Worm (Caenorhabditis elegans) whole organism, L2 larva: ENCODE measurements around the gene srsy-2.

Experiments used
- C34F6.9 ChIP-seq: fragments of 150-350 bp; optimal IDR thresholded peaks from 2 replicates; lab custom pipeline; 2014; ENCODE audit warnings: missing biosample characterization, missing genetic modification characterization
- F13H6.1 ChIP-seq: sonication (generic microtip); optimal IDR thresholded peaks from 2 replicates; lab custom pipeline; 2016; ENCODE audit warnings: missing genetic modification characterization, missing compliant biosample characterization
- R02D3.7 ChIP-seq: fragments of 150-350 bp; optimal IDR thresholded peaks from 2 replicates; lab custom pipeline; 2014; ENCODE audit warnings: missing biosample characterization, missing genetic modification characterization
- Y55F3AM.14 ChIP-seq: fragments of 200-800 bp; sonication (Bioruptor generic); optimal IDR thresholded peaks from 2 replicates; lab custom pipeline; 2018; ENCODE audit warnings: mild to moderate bottlenecking, missing genetic modification characterization, missing compliant biosample characterization
- ZK546.5 ChIP-seq: sonication (generic microtip); optimal IDR thresholded peaks from 2 replicates; lab custom pipeline; 2017; ENCODE audit warnings: missing biosample characterization, missing genetic modification characterization
- alr-1 ChIP-seq: fragments of 150-350 bp; optimal IDR thresholded peaks from 2 replicates; lab custom pipeline; 2014; ENCODE audit warnings: missing biosample characterization, missing genetic modification characterization
- aly-2 ChIP-seq: fragments of 150-350 bp; optimal IDR thresholded peaks from 2 replicates; lab custom pipeline; 2014; ENCODE audit warnings: missing biosample characterization, missing genetic modification characterization
- ama-1 ChIP-seq: fragments of 150-350 bp; optimal IDR thresholded peaks from 2 replicates; lab custom pipeline; 2018; ENCODE audit warnings: inconsistent platforms
- blmp-1 ChIP-seq: sonication (generic microtip); optimal IDR thresholded peaks from 2 replicates; lab custom pipeline; 2017; ENCODE audit warnings: missing genetic modification characterization, mild to moderate bottlenecking, missing compliant biosample characterization, antibody characterized with exemption, moderate library complexity; ENCODE audit not compliant: insufficient read depth
- ceh-16 ChIP-seq: fragments of 150-350 bp; optimal IDR thresholded peaks from 2 replicates; lab custom pipeline; 2014; ENCODE audit warnings: missing biosample characterization, missing genetic modification characterization
- ceh-82 ChIP-seq: fragments of 150-350 bp; optimal IDR thresholded peaks from 2 replicates; lab custom pipeline; 2014; ENCODE audit warnings: missing biosample characterization, missing genetic modification characterization
- crh-2 ChIP-seq: sonication (generic microtip); optimal IDR thresholded peaks from 2 replicates; lab custom pipeline; 2017; ENCODE audit warnings: missing biosample characterization, missing genetic modification characterization
- dmd-4 ChIP-seq: sonication (generic microtip); optimal IDR thresholded peaks from 2 replicates; lab custom pipeline; 2017; ENCODE audit warnings: missing biosample characterization, missing genetic modification characterization
- egl-27 ChIP-seq: sonication (generic microtip); optimal IDR thresholded peaks from 3 replicates; lab custom pipeline; 2017; ENCODE audit warnings: missing biosample characterization, missing genetic modification reagents, missing genetic modification characterization
- elt-1 ChIP-seq: fragments of 150-350 bp; optimal IDR thresholded peaks from 2 replicates; lab custom pipeline; 2014; ENCODE audit warnings: missing biosample characterization, missing genetic modification characterization
- elt-3 ChIP-seq: sonication (generic microtip); optimal IDR thresholded peaks from 2 replicates; lab custom pipeline; 2017; ENCODE audit warnings: missing biosample characterization, missing genetic modification characterization
- fos-1 ChIP-seq: fragments of 150-350 bp; optimal IDR thresholded peaks from 2 replicates; lab custom pipeline; 2014; ENCODE audit warnings: missing biosample characterization, missing genetic modification characterization
- gmeb-1 ChIP-seq: fragments of 150-350 bp; optimal IDR thresholded peaks from 2 replicates; lab custom pipeline; 2014; ENCODE audit warnings: missing biosample characterization, missing genetic modification characterization
- lin-11 ChIP-seq: fragments of 150-350 bp; sonication (generic microtip); optimal IDR thresholded peaks from 2 replicates; lab custom pipeline; 2014; ENCODE audit warnings: missing biosample characterization, missing genetic modification characterization, inconsistent platforms, mixed read lengths
- lin-13 ChIP-seq: fragments of 150-350 bp; optimal IDR thresholded peaks from 2 replicates; lab custom pipeline; 2014; ENCODE audit warnings: missing biosample characterization, missing genetic modification reagents, missing genetic modification characterization
- lin-39 ChIP-seq: fragments of 150-350 bp; optimal IDR thresholded peaks from 2 replicates; lab custom pipeline; 2014; ENCODE audit warnings: missing biosample characterization, missing genetic modification reagents, missing genetic modification characterization
- lsy-2 ChIP-seq, 2 experiments: fragments of 150-350 bp in 1 of 2; sonication (generic microtip) in 1 of 2; optimal IDR thresholded peaks; 2 replicates each; lab custom pipeline; 2014 to 2017; ENCODE audit warnings: missing biosample characterization in 2 of 2, missing genetic modification characterization in 2 of 2
- mab-5 ChIP-seq: fragments of 150-350 bp; optimal IDR thresholded peaks from 2 replicates; lab custom pipeline; 2014; ENCODE audit warnings: missing biosample characterization, missing genetic modification characterization
- mbf-1 ChIP-seq: sonication (generic microtip); optimal IDR thresholded peaks from 2 replicates; lab custom pipeline; 2017; ENCODE audit warnings: missing biosample characterization, missing genetic modification characterization
- mdl-1 ChIP-seq, 2 experiments: fragments of 150-350 bp in 1 of 2; sonication (generic microtip) in 1 of 2; optimal IDR thresholded peaks; 2 replicates each; lab custom pipeline; 2017; ENCODE audit warnings: missing biosample characterization in 2 of 2, missing genetic modification characterization in 2 of 2
- nhr-10 ChIP-seq: sonication (generic microtip); optimal IDR thresholded peaks from 2 replicates; lab custom pipeline; 2017; ENCODE audit warnings: missing biosample characterization, missing genetic modification characterization
- nhr-11 ChIP-seq: fragments of 150-350 bp; optimal IDR thresholded peaks from 2 replicates; lab custom pipeline; 2014; ENCODE audit warnings: missing biosample characterization, missing genetic modification characterization
- nhr-12 ChIP-seq: fragments of 150-350 bp; optimal IDR thresholded peaks from 2 replicates; lab custom pipeline; 2014; ENCODE audit warnings: missing biosample characterization, missing genetic modification characterization
- nhr-129 ChIP-seq: fragments of 150-350 bp; optimal IDR thresholded peaks from 2 replicates; lab custom pipeline; 2014; ENCODE audit warnings: missing biosample characterization, missing genetic modification characterization
- nhr-21 ChIP-seq: fragments of 150-350 bp; optimal IDR thresholded peaks from 2 replicates; lab custom pipeline; 2014; ENCODE audit warnings: missing biosample characterization, missing genetic modification characterization
- nhr-23 ChIP-seq: fragments of 150-350 bp; optimal IDR thresholded peaks from 2 replicates; lab custom pipeline; 2014; ENCODE audit warnings: missing biosample characterization, missing genetic modification reagents, missing genetic modification characterization
- nhr-237 ChIP-seq: fragments of 150-350 bp; optimal IDR thresholded peaks from 2 replicates; lab custom pipeline; 2014; ENCODE audit warnings: missing biosample characterization, missing genetic modification characterization
- nhr-25 ChIP-seq: fragments of 150-350 bp; sonication (generic microtip); optimal IDR thresholded peaks from 3 replicates; lab custom pipeline; 2014; ENCODE audit warnings: missing biosample characterization, missing genetic modification characterization
- nhr-6 ChIP-seq: fragments of 150-350 bp; optimal IDR thresholded peaks from 2 replicates; lab custom pipeline; 2014; ENCODE audit warnings: missing biosample characterization, missing genetic modification characterization
- nhr-77 ChIP-seq: fragments of 150-350 bp; optimal IDR thresholded peaks from 2 replicates; lab custom pipeline; 2014; ENCODE audit warnings: missing biosample characterization, missing genetic modification characterization
- peb-1 ChIP-seq: fragments of 150-350 bp; optimal IDR thresholded peaks from 2 replicates; lab custom pipeline; 2014; ENCODE audit warnings: missing biosample characterization, missing genetic modification characterization
- sem-4 ChIP-seq: fragments of 150-350 bp; optimal IDR thresholded peaks from 2 replicates; lab custom pipeline; 2014; ENCODE audit warnings: missing biosample characterization, missing genetic modification reagents, missing genetic modification characterization
- skn-1 ChIP-seq: sonication (generic microtip); optimal IDR thresholded peaks from 2 replicates; lab custom pipeline; 2017; ENCODE audit warnings: missing biosample characterization, missing genetic modification characterization
- sma-3 ChIP-seq: sonication (generic microtip); optimal IDR thresholded peaks from 2 replicates; lab custom pipeline; 2016; ENCODE audit warnings: missing genetic modification reagents, missing genetic modification characterization, missing compliant biosample characterization
- sma-9 ChIP-seq, 2 experiments: fragments of 150-350 bp in 1 of 2; sonication (generic microtip) in 1 of 2; optimal IDR thresholded peaks; 2 replicates each; lab custom pipeline; 2014 to 2016; ENCODE audit warnings: missing genetic modification characterization in 2 of 2, mild to moderate bottlenecking in 1 of 2, missing biosample characterization in 1 of 2, missing compliant biosample characterization in 1 of 2, missing genetic modification reagents in 1 of 2, moderate library complexity in 1 of 2
- snpc-4 ChIP-seq: fragments of 150-350 bp; optimal IDR thresholded peaks from 2 replicates; lab custom pipeline; 2014; ENCODE audit warnings: missing biosample characterization, missing genetic modification characterization
- unc-39 ChIP-seq: fragments of 150-350 bp; optimal IDR thresholded peaks from 2 replicates; lab custom pipeline; 2014; ENCODE audit warnings: missing biosample characterization, missing genetic modification characterization
- unc-55 ChIP-seq: fragments of 150-350 bp; sonication (generic microtip); optimal IDR thresholded peaks from 3 replicates; lab custom pipeline; 2014; ENCODE audit warnings: missing biosample characterization, missing genetic modification reagents, missing genetic modification characterization
- unc-62 ChIP-seq: fragments of 150-350 bp; optimal IDR thresholded peaks from 2 replicates; lab custom pipeline; 2014; ENCODE audit warnings: missing biosample characterization, missing genetic modification reagents, missing genetic modification characterization
- zag-1 ChIP-seq: fragments of 150-350 bp; optimal IDR thresholded peaks from 2 replicates; lab custom pipeline; 2014; ENCODE audit warnings: missing biosample characterization, missing genetic modification characterization
- ztf-1 ChIP-seq: fragments of 200-800 bp; sonication (Bioruptor generic); conservative IDR thresholded peaks from 2 replicates; pipeline ENCODE4 v1.3.6; 2022; ENCODE audit warnings: missing genetic modification characterization, missing compliant biosample characterization
- ztf-11 ChIP-seq: sonication (generic microtip); optimal IDR thresholded peaks from 2 replicates; lab custom pipeline; 2017; ENCODE audit warnings: missing biosample characterization, missing genetic modification characterization
- ztf-4 ChIP-seq: fragments of 150-350 bp; optimal IDR thresholded peaks from 2 replicates; lab custom pipeline; 2014; ENCODE audit warnings: missing biosample characterization, missing genetic modification characterization

The srsy-2 gene

DNA sequence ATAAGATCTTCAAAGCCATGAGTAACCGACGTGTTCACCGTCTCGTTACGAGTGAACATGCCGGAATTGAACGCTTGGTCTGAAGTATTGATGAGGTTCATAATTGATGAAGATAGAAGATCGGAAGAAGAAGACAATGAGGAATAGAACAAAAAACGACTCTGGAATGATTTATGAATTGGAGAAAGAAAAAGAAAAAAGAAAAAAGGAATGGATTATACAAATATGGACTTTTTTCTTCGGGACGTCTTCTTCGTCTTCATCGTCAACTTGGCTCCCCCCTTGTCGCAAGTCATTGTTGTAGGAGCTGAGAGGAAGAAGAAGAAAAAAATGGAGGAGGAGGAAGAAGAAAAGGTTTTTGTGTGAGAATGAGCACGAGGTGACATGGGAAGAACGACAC is at the start of gene srsy-2:
TSS of gene srsy-2 (minus strand) at position 101 of the 400 bp plus-strand sequence.
- TF ChIP-seq elt-1: no peak
- no peak for TF ChIP-seq sma-3 (GFP tag; lab: Kevin White, UChicago)
- TF ChIP-seq mab-5 (tag; lab: Kevin White, UChicago): peak; percentile 1
- peak; percentile 8 for TF ChIP-seq sma-9 (GFP tag; optimal IDR thresholded peaks at IDR 0.05; lab: Kevin White, UChicago)
- no peak for TF ChIP-seq sma-9 (tag; optimal IDR thresholded peaks at IDR 0.05; lab: Kevin White, UChicago)
- TF ChIP-seq nhr-12 (tag; lab: Kevin White, UChicago): no peak
- no peak for TF ChIP-seq Y55F3AM.14 (GFP tag; lab: Kevin White, UChicago)
- TF ChIP-seq unc-55: peak; percentile 67
- TF ChIP-seq C34F6.9: no peak
- TF ChIP-seq, all 48 proteins: peak for 3

DNA sequence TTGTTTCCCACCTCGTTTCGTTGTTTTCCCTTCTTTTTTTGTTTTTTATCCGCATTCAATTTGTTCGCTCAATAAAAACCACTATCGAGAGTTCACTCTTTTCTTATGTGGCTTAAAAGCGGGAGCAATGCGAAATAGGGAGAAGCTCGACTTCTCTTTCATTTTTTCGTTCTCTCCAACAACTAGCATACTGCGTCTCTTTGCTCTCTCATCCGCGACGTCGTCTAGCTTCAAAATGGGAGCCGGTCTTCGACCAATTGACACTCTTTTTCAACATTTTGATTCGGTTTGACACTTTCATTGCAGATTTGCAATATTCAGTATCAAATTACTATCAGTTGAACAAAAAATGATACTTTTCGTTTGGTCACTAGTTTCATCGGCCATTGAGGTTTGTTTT is 47.0 kb upstream of the srsy-2 start, which contains the start of gene bpl-1:
TSS of gene bpl-1 (plus strand) at position 301 of the 400 bp plus-strand sequence.
- TF ChIP-seq C34F6.9 (peak; percentile 26), unc-55 (peak; percentile 13), ceh-82 (tag; lab: Kevin White, UChicago) (no peak)

DNA sequence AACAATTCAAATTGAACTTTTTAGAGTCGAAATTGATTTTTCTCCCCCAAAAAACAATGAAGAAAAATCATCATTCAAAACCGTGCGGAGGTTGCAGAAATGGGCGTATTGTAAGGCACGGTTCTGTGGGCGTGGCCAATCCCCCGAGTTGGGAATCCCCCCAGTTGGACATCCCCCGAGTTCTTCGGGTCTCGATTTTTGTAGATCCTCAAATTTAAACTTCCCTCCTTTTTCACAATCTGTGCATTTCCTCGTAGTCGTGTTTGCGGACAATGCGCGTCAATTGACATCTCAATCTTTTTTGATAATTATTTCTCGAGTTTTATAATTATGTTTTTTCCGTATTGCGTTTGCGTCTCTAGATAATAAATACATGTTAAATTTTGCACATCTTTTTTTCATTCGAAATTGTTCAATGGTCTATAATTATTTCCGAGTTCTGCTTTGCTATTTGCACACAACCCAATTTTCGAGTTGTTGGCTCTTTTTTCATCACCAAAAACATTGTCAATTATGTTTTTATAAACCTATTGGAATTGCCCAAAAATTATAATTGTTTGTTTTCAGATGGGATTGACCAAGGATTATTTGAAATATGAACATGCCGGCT is 43.0 kb upstream of the srsy-2 start, which contains the start of gene F13H8.2:
TSS of gene F13H8.2 (plus strand) at position 560 of the 610 bp plus-strand sequence.
- TF ChIP-seq aly-2 (tag; lab: Kevin White, UChicago) (no peak), blmp-1 (peak; percentile 5), peb-1 (tag; lab: Kevin White, UChicago) (no peak), zag-1 (tag; lab: Kevin White, UChicago) (peak; percentile 12), Y55F3AM.14 (GFP tag; lab: Kevin White, UChicago) (no peak), ztf-11 (tag; lab: Kevin White, UChicago) (no peak), lin-11 (tag; lab: Kevin White, UChicago) (peak; percentile 20), mbf-1 (tag; lab: Kevin White, UChicago) (no peak), ztf-1 (no peak), ZK546.5 (no peak), R02D3.7 (tag; lab: Kevin White, UChicago) (no peak), ceh-16 (tag; lab: Kevin White, UChicago) (no peak), nhr-11 (tag; lab: Kevin White, UChicago) (no peak), lin-39 (tag; lab: Kevin White, UChicago) (no peak), elt-1 (no peak), lsy-2 (tag; optimal IDR thresholded peaks at IDR 0.05; lab: Kevin White, UChicago) (peak; percentile 66 to 90), nhr-237 (tag; lab: Kevin White, UChicago) (no peak), unc-62 (GFP tag; lab: Kevin White, UChicago) (no peak), crh-2 (tag; lab: Kevin White, UChicago) (peak; percentile 77), ama-1 (lab: Kevin White, UChicago) (no peak), nhr-25 (tag; lab: Kevin White, UChicago) (no peak), nhr-21 (tag; lab: Kevin White, UChicago) (peak; percentile 47), dmd-4 (tag; lab: Kevin White, UChicago) (no peak), gmeb-1 (tag; lab: Kevin White, UChicago) (peak; percentile 96), nhr-6 (tag; lab: Kevin White, UChicago) (no peak), egl-27 (tag; lab: Kevin White, UChicago) (peak; percentile 2), unc-55 (peak; percentile 78), skn-1 (tag; lab: Kevin White, UChicago) (peak; percentile 33), sma-3 (GFP tag; lab: Kevin White, UChicago) (peak; percentile 83), unc-39 (no peak), sma-9 (GFP tag; optimal IDR thresholded peaks at IDR 0.05; lab: Kevin White, UChicago) (peak; percentile 87), sma-9 (tag; optimal IDR thresholded peaks at IDR 0.05; lab: Kevin White, UChicago) (no peak), mdl-1 (tag; optimal IDR thresholded peaks at IDR 0.05; lab: Kevin White, UChicago) (no peak), ztf-4 (no peak), alr-1 (tag; lab: Kevin White, UChicago) (no peak), nhr-23 (tag; lab: Kevin White, UChicago) (no peak), fos-1 (peak; percentile 42), nhr-10 (tag; lab: Kevin White, UChicago) (no peak), C34F6.9 (peak; percentile 79), mab-5 (tag; lab: Kevin White, UChicago) (peak; percentile 71), ceh-82 (tag; lab: Kevin White, UChicago) (no peak), F13H6.1 (tag; lab: Kevin White, UChicago) (peak; percentile 82), elt-3 (tag; lab: Kevin White, UChicago) (no peak), nhr-129 (tag; lab: Kevin White, UChicago) (peak; percentile 70), sem-4 (tag; lab: Kevin White, UChicago) (peak; percentile 52), nhr-12 (tag; lab: Kevin White, UChicago) (no peak), snpc-4 (peak; percentile 36), nhr-77 (tag; lab: Kevin White, UChicago) (no peak), lin-13 (GFP tag; lab: Kevin White, UChicago) (peak; percentile 59)
